Worm (Caenorhabditis elegans) whole organism, L1 larva: ENCODE results near the gene F55B11.4.
A peak's percentile ranks its signal among the peaks of the same experiment; 100 is the strongest.

Experiments used
- ceh-82 ChIP-seq, 3 experiments: fragments of 150-350 bp in 1 of 3; sonication (generic microtip) in 2 of 3; optimal IDR thresholded peaks; 2 replicates each; lab custom pipeline; 2014 to 2017; ENCODE audit warnings: missing biosample characterization in 3 of 3, missing genetic modification characterization in 3 of 3
- fkh-10 ChIP-seq: sonication (generic microtip); optimal IDR thresholded peaks from 2 replicates; lab custom pipeline; 2017; ENCODE audit warnings: missing biosample characterization, missing genetic modification reagents, missing genetic modification characterization
- isw-1 ChIP-seq: fragments of 200-800 bp; sonication (Bioruptor generic); IDR thresholded peaks from 2 replicates; pipeline ENCODE4 v1.3.6; 2022; ENCODE audit warnings: missing genetic modification characterization, missing compliant biosample characterization
- jun-1 ChIP-seq: fragments of 150-350 bp; optimal IDR thresholded peaks from 2 replicates; lab custom pipeline; 2014; ENCODE audit warnings: missing biosample characterization, missing genetic modification reagents, missing genetic modification characterization
- lin-39 ChIP-seq: fragments of 150-350 bp; optimal IDR thresholded peaks from 2 replicates; lab custom pipeline; 2014; ENCODE audit warnings: missing biosample characterization, missing genetic modification reagents, missing genetic modification characterization
- mep-1 ChIP-seq: fragments of 150-350 bp; optimal IDR thresholded peaks from 2 replicates; lab custom pipeline; 2014; ENCODE audit warnings: missing biosample characterization, missing genetic modification characterization
- nhr-237 ChIP-seq: fragments of 150-350 bp; optimal IDR thresholded peaks from 2 replicates; lab custom pipeline; 2014; ENCODE audit warnings: missing biosample characterization, missing genetic modification characterization
- nhr-85 ChIP-seq: sonication (generic microtip); peaks from one replicate; lab custom pipeline; 2016; ENCODE audit warnings: missing genetic modification characterization, inconsistent platforms, missing compliant biosample characterization
- pag-3 ChIP-seq: sonication (generic microtip); optimal IDR thresholded peaks from 2 replicates; lab custom pipeline; 2017; ENCODE audit warnings: missing genetic modification characterization, mild to moderate bottlenecking, missing compliant biosample characterization, antibody characterized with exemption, borderline replicate concordance; ENCODE audit not compliant: insufficient read depth
- pqm-1 ChIP-seq: sonication (generic microtip); optimal IDR thresholded peaks from 3 replicates; lab custom pipeline; 2017; ENCODE audit warnings: missing biosample characterization, missing genetic modification characterization
- skn-1 ChIP-seq: fragments of 150-350 bp; optimal IDR thresholded peaks from 2 replicates; lab custom pipeline; 2014; ENCODE audit warnings: missing biosample characterization, missing genetic modification characterization
- unc-62 ChIP-seq: fragments of 150-350 bp; optimal IDR thresholded peaks from 2 replicates; lab custom pipeline; 2014; ENCODE audit warnings: missing biosample characterization, missing genetic modification reagents, missing genetic modification characterization
- ztf-4 ChIP-seq: fragments of 150-350 bp; optimal IDR thresholded peaks from 2 replicates; lab custom pipeline; 2014; ENCODE audit warnings: missing biosample characterization, missing genetic modification characterization

DNA sequence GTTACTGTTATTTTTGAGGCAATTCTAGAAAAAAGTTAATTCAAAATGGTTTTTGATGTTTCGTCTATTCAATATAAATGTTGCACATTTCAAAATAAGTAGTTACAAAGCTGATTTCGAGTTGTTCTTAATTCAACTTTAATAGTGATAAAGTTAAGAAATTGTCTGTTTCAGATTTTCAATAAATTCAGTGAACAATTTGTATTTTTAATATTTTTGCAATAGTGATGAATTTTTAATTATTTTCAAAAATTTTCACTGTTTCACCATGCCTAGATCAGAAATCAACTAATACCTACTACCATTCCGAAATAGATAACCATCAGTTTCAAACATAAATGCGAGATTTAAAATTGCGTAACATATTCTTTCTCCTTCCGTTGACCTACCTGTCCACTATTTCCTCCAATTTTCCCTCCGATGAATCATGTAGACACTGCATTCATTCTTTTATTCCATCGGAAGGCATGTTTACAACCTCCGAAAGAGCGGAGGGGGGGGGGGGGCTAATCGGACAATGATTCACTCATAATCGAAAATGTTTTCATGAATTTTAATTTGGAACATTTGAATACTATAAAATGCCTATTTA lies 40.6 kb downstream of the F55B11.4 start:
- no peak for TF ChIP-seq isw-1 (GFP tag; lab: Robert Waterston, UW)
- TF ChIP-seq pqm-1 (tag; lab: Kevin White, UChicago), result no peak
- TF ChIP-seq fkh-10 (GFP tag; lab: Kevin White, UChicago), result no peak
- no peak for TF ChIP-seq pag-3
- no peak for TF ChIP-seq lin-39 (tag; lab: Kevin White, UChicago)
- TF ChIP-seq skn-1 (tag; lab: Kevin White, UChicago), result no peak
- TF ChIP-seq ceh-82 (tag; optimal IDR thresholded peaks at IDR 0.05; lab: Kevin White, UChicago), result no peak
- no peak for TF ChIP-seq nhr-237 (tag; lab: Kevin White, UChicago)
- TF ChIP-seq ztf-4 (tag; lab: Kevin White, UChicago), result no peak
- no peak for TF ChIP-seq jun-1 (tag; lab: Kevin White, UChicago)
- TF ChIP-seq unc-62 (GFP tag; lab: Kevin White, UChicago), result no peak
- TF ChIP-seq nhr-85 (tag; lab: Kevin White, UChicago), result peak; percentile 62
- no peak for TF ChIP-seq mep-1 (tag; lab: Kevin White, UChicago)
